Worm (Caenorhabditis elegans) whole organism, early embryonic: ENCODE data around the gene ceh-91.

Experiments used
- B0310.2 ChIP-seq: sonication (generic microtip); optimal IDR thresholded peaks from 2 replicates; lab custom pipeline; 2016; ENCODE audit warnings: mild to moderate bottlenecking, missing genetic modification characterization, missing compliant biosample characterization
- F13C5.2 ChIP-seq: sonication (generic microtip); optimal IDR thresholded peaks from 2 replicates; lab custom pipeline; 2017; ENCODE audit warnings: mild to moderate bottlenecking, missing genetic modification characterization, inconsistent platforms, missing compliant biosample characterization
- aly-1 ChIP-seq: sonication (generic microtip); optimal IDR thresholded peaks from 2 replicates; lab custom pipeline; 2016; ENCODE audit warnings: missing genetic modification characterization, missing compliant biosample characterization
- ama-1 ChIP-seq: fragments of 150-350 bp; optimal IDR thresholded peaks from 2 replicates; lab custom pipeline; 2014
- ceh-13 ChIP-seq: fragments of 200-800 bp; sonication (Bioruptor generic); optimal IDR thresholded peaks from 2 replicates; lab custom pipeline; 2018; ENCODE audit warnings: mild to moderate bottlenecking, missing genetic modification characterization, missing compliant biosample characterization
- ceh-36 ChIP-seq: sonication (generic microtip); optimal IDR thresholded peaks from 2 replicates; lab custom pipeline; 2016; ENCODE audit warnings: missing genetic modification characterization, inconsistent platforms, missing compliant biosample characterization
- ets-7 ChIP-seq: sonication (generic microtip); optimal IDR thresholded peaks from 2 replicates; lab custom pipeline; 2016; ENCODE audit warnings: missing genotype, missing genetic modification characterization, missing compliant biosample characterization
- flt-1 ChIP-seq: fragments of 200-800 bp; sonication (Bioruptor generic); IDR thresholded peaks from 2 replicates; pipeline ENCODE4 v1.3.6; 2022; ENCODE audit warnings: missing genetic modification characterization, missing compliant biosample characterization
- hmbx-1 ChIP-seq: sonication (generic microtip); optimal IDR thresholded peaks from 2 replicates; lab custom pipeline; 2016; ENCODE audit warnings: mild to moderate bottlenecking, missing genetic modification characterization, missing compliant biosample characterization
- hmg-4 ChIP-seq: fragments of 200-800 bp; sonication (Bioruptor generic); optimal IDR thresholded peaks from 2 replicates; lab custom pipeline; 2018; ENCODE audit warnings: mild to moderate bottlenecking, missing genetic modification characterization, missing compliant biosample characterization
- hnd-1 ChIP-seq: sonication (generic microtip); optimal IDR thresholded peaks from 2 replicates; lab custom pipeline; 2016; ENCODE audit warnings: missing genetic modification characterization, missing compliant biosample characterization
- pes-1 ChIP-seq: fragments of 200-800 bp; sonication (Bioruptor generic); IDR thresholded peaks from 2 replicates; pipeline ENCODE4 v1.3.6; 2022; ENCODE audit warnings: missing genetic modification reagents, missing genetic modification characterization, missing compliant biosample characterization
- scrt-1 ChIP-seq: fragments of 200-800 bp; sonication (Bioruptor generic); IDR thresholded peaks from 2 replicates; pipeline ENCODE4 v1.3.6; 2022; ENCODE audit warnings: missing genetic modification characterization, missing compliant biosample characterization
- sea-1 ChIP-seq: fragments of 200-800 bp; sonication (Bioruptor generic); conservative IDR thresholded peaks from 2 replicates; pipeline ENCODE4 v1.3.6; 2022; ENCODE audit warnings: missing genetic modification characterization, missing compliant biosample characterization
- tbx-11 ChIP-seq: fragments of 200-800 bp; sonication (Bioruptor generic); IDR thresholded peaks from 2 replicates; pipeline ENCODE4 v1.3.6; 2022; ENCODE audit warnings: missing genetic modification characterization, missing compliant biosample characterization
- tbx-37 ChIP-seq: fragments of 200-800 bp; sonication (Bioruptor generic); conservative IDR thresholded peaks from 2 replicates; pipeline ENCODE4 v1.3.6; 2022; ENCODE audit warnings: missing genetic modification reagents, missing genetic modification characterization, missing compliant biosample characterization
- tra-4 ChIP-seq: sonication (generic microtip); optimal IDR thresholded peaks from 2 replicates; lab custom pipeline; 2017; ENCODE audit warnings: missing genetic modification characterization, missing compliant biosample characterization

Gene ceh-91

ce11 chrIII:11615802-11616201 lies 744 bp upstream of the ceh-91 start:
- TF ChIP-seq flt-1 (no peak), sea-1 (GFP tag; lab: Robert Waterston, UW) (no peak), scrt-1 (GFP tag; lab: Robert Waterston, UW) (no peak), B0310.2 (tag; lab: Kevin White, UChicago) (no peak), ceh-36 (tag; lab: Kevin White, UChicago) (no peak), tbx-11 (GFP tag; lab: Robert Waterston, UW) (no peak), F13C5.2 (no peak), hmbx-1 (no peak), tra-4 (tag; lab: Kevin White, UChicago) (no peak), ets-7 (tag; lab: Kevin White, UChicago) (no peak), aly-1 (tag; lab: Kevin White, UChicago) (no peak), hmg-4 (GFP tag; lab: Kevin White, UChicago) (no peak), tbx-37 (GFP tag; lab: Robert Waterston, UW) (no peak), ceh-13 (no peak), pes-1 (GFP tag; lab: Robert Waterston, UW) (no peak), ama-1 (lab: Kevin White, UChicago) (no peak), hnd-1 (tag; lab: Kevin White, UChicago) (no peak)

ce11 chrIII:11624838-11625292 lies 8.3 kb downstream of the ceh-91 start, which contains the start of gene gly-8:
gly-8 (plus strand) TSS chrIII:11625242.
- TF ChIP-seq tbx-37 (GFP tag; lab: Robert Waterston, UW) = no peak
- TF ChIP-seq flt-1 = no peak
- no peak for TF ChIP-seq ama-1 (lab: Kevin White, UChicago)
- TF ChIP-seq ets-7 (tag; lab: Kevin White, UChicago) = no peak
- no peak for TF ChIP-seq hnd-1 (tag; lab: Kevin White, UChicago)
- no peak for TF ChIP-seq pes-1 (GFP tag; lab: Robert Waterston, UW)
- TF ChIP-seq aly-1 (tag; lab: Kevin White, UChicago) = no peak
- no peak for TF ChIP-seq sea-1 (GFP tag; lab: Robert Waterston, UW)
- no peak for TF ChIP-seq B0310.2 (tag; lab: Kevin White, UChicago)
- TF ChIP-seq tbx-11 (GFP tag; lab: Robert Waterston, UW) = no peak
- no peak for TF ChIP-seq ceh-36 (tag; lab: Kevin White, UChicago)

- TF ChIP-seq tra-4 (tag; lab: Kevin White, UChicago) = no peak
- TF ChIP-seq F13C5.2 = no peak
- TF ChIP-seq hmbx-1 = no peak
- TF ChIP-seq tbx-11 (GFP tag; lab: Robert Waterston, UW) = no peak
- no peak for TF ChIP-seq pes-1 (GFP tag; lab: Robert Waterston, UW)
- TF ChIP-seq flt-1 = no peak
- no peak for TF ChIP-seq scrt-1 (GFP tag; lab: Robert Waterston, UW)
- no peak for TF ChIP-seq ceh-36 (tag; lab: Kevin White, UChicago)
Observed at ce11 chrIII:11627631-11628030, 11.1 kb downstream of the ceh-91 start.

- TF ChIP-seq tbx-37 (GFP tag; lab: Robert Waterston, UW) = no peak
- TF ChIP-seq ceh-13 = no peak
- no peak for TF ChIP-seq tbx-11 (GFP tag; lab: Robert Waterston, UW)
- TF ChIP-seq sea-1 (GFP tag; lab: Robert Waterston, UW) = no peak
- TF ChIP-seq flt-1 = no peak
- no peak for TF ChIP-seq B0310.2 (tag; lab: Kevin White, UChicago)
- no peak for TF ChIP-seq F13C5.2
- TF ChIP-seq hnd-1 (tag; lab: Kevin White, UChicago) = no peak
- TF ChIP-seq ceh-36 (tag; lab: Kevin White, UChicago) = no peak
- no peak for TF ChIP-seq pes-1 (GFP tag; lab: Robert Waterston, UW)
- no peak for TF ChIP-seq hmg-4 (GFP tag; lab: Kevin White, UChicago)
- TF ChIP-seq ama-1 (lab: Kevin White, UChicago) = no peak
- no peak for TF ChIP-seq hmbx-1
- no peak for TF ChIP-seq ets-7 (tag; lab: Kevin White, UChicago)
- TF ChIP-seq tra-4 (tag; lab: Kevin White, UChicago) = no peak
- TF ChIP-seq scrt-1 (GFP tag; lab: Robert Waterston, UW) = no peak
- no peak for TF ChIP-seq aly-1 (tag; lab: Kevin White, UChicago)
Observed at ce11 chrIII:11629354-11629753, 12.8 kb downstream of the ceh-91 start, which contains the start of gene Y66A7A.7. Y66A7A.7 (minus strand) TSS chrIII:11629454.

- no peak for TF ChIP-seq hmg-4 (GFP tag; lab: Kevin White, UChicago)
- TF ChIP-seq ceh-13 = no peak
- TF ChIP-seq F13C5.2 = no peak
- no peak for TF ChIP-seq tra-4 (tag; lab: Kevin White, UChicago)
- TF ChIP-seq B0310.2 (tag; lab: Kevin White, UChicago) = no peak
- TF ChIP-seq pes-1 (GFP tag; lab: Robert Waterston, UW) = no peak
- no peak for TF ChIP-seq ceh-36 (tag; lab: Kevin White, UChicago)
- no peak for TF ChIP-seq ets-7 (tag; lab: Kevin White, UChicago)
- no peak for TF ChIP-seq tbx-37 (GFP tag; lab: Robert Waterston, UW)
- TF ChIP-seq ama-1 (lab: Kevin White, UChicago) = no peak
Observed at ce11 chrIII:11631111-11631510, 14.6 kb downstream of the ceh-91 start.

- TF ChIP-seq ceh-13 (no peak), scrt-1 (GFP tag; lab: Robert Waterston, UW) (no peak), tbx-11 (GFP tag; lab: Robert Waterston, UW) (no peak), flt-1 (no peak), hmbx-1 (no peak), B0310.2 (tag; lab: Kevin White, UChicago) (no peak), tbx-37 (GFP tag; lab: Robert Waterston, UW) (no peak), tra-4 (tag; lab: Kevin White, UChicago) (no peak), sea-1 (GFP tag; lab: Robert Waterston, UW) (no peak), F13C5.2 (no peak), ama-1 (lab: Kevin White, UChicago) (no peak), aly-1 (tag; lab: Kevin White, UChicago) (no peak)
Observed at ce11 chrIII:11632376-11632775, 15.8 kb downstream of the ceh-91 start.

ce11 chrIII:11633444-11633843 lies 16.9 kb downstream of the ceh-91 start:
- TF ChIP-seq ceh-36 (tag; lab: Kevin White, UChicago) (no peak), scrt-1 (GFP tag; lab: Robert Waterston, UW) (no peak), ama-1 (lab: Kevin White, UChicago) (no peak), tra-4 (tag; lab: Kevin White, UChicago) (no peak), sea-1 (GFP tag; lab: Robert Waterston, UW) (no peak), tbx-11 (GFP tag; lab: Robert Waterston, UW) (no peak), ets-7 (tag; lab: Kevin White, UChicago) (no peak), tbx-37 (GFP tag; lab: Robert Waterston, UW) (no peak), hmbx-1 (no peak), hmg-4 (GFP tag; lab: Kevin White, UChicago) (no peak), hnd-1 (tag; lab: Kevin White, UChicago) (no peak), ceh-13 (no peak), aly-1 (tag; lab: Kevin White, UChicago) (no peak)
